Fruit fly (Drosophila melanogaster) whole organism, pupa: ENCODE measurements around the gene Ube3a.
A peak's percentile ranks its signal among the peaks of the same experiment; 100 is the strongest.

Experiments
- CG10348 ChIP-seq: fragments of 200-800 bp; sonication (Bioruptor generic); IDR thresholded peaks from 2 replicates; pipeline ENCODE4 v1.3.6; 2022; ENCODE audit warnings: missing biosample characterization, missing genetic modification characterization
- CG12605 ChIP-seq: fragments of 200-800 bp; sonication (Bioruptor generic); IDR thresholded peaks from 2 replicates; pipeline ENCODE4 v1.3.6; 2022; ENCODE audit warnings: missing biosample characterization, missing genetic modification characterization
- CG13204 ChIP-seq: fragments of 200-800 bp; sonication (Bioruptor generic); optimal IDR thresholded peaks from 2 replicates; lab custom pipeline; 2018; ENCODE audit warnings: missing biosample characterization, mild to moderate bottlenecking, missing genetic modification characterization, moderate library complexity
- CG14655 ChIP-seq: fragments of 200-800 bp; sonication (Bioruptor generic); optimal IDR thresholded peaks from 3 replicates; lab custom pipeline; 2017; ENCODE audit warnings: mild to moderate bottlenecking, missing biosample characterization, missing genetic modification reagents, missing genetic modification characterization
- CG15710 ChIP-seq: fragments of 200-800 bp; sonication (Bioruptor generic); optimal IDR thresholded peaks from 2 replicates; lab custom pipeline; 2018; ENCODE audit warnings: missing biosample characterization, mild to moderate bottlenecking, missing genetic modification characterization, moderate library complexity
- CG17806 ChIP-seq: fragments of 200-800 bp; sonication (Bioruptor generic); optimal IDR thresholded peaks from 2 replicates; lab custom pipeline; 2018; ENCODE audit warnings: missing biosample characterization, mild to moderate bottlenecking, missing genetic modification characterization, moderate library complexity
- CG32121 ChIP-seq: fragments of 200-800 bp; sonication (Bioruptor generic); IDR thresholded peaks from 2 replicates; pipeline ENCODE4 v1.3.6; 2022; ENCODE audit warnings: missing biosample characterization, missing genetic modification characterization
- CG34367 ChIP-seq: fragments of 200-800 bp; sonication (Bioruptor generic); optimal IDR thresholded peaks from 2 replicates; lab custom pipeline; 2018; ENCODE audit warnings: missing biosample characterization, mild to moderate bottlenecking, missing genetic modification characterization
- CG4496 ChIP-seq: fragments of 200-800 bp; sonication (Bioruptor generic); IDR thresholded peaks from 3 replicates; pipeline ENCODE4 v1.3.6; 2022; ENCODE audit warnings: missing biosample characterization, missing genetic modification characterization
- CG8159 ChIP-seq: fragments of 200-800 bp; sonication (Bioruptor generic); optimal IDR thresholded peaks from 3 replicates; lab custom pipeline; 2018; ENCODE audit warnings: missing biosample characterization, mild to moderate bottlenecking, missing genetic modification characterization, moderate library complexity
- CG8301 ChIP-seq: fragments of 200-800 bp; sonication (Bioruptor generic); optimal IDR thresholded peaks from 2 replicates; lab custom pipeline; 2018; ENCODE audit warnings: missing biosample characterization, mild to moderate bottlenecking, missing genetic modification characterization
- CG9948 ChIP-seq: fragments of 200-800 bp; sonication (Bioruptor generic); optimal IDR thresholded peaks from 2 replicates; lab custom pipeline; 2018; ENCODE audit warnings: missing biosample characterization, mild to moderate bottlenecking, missing genetic modification characterization, moderate library complexity
- D1 ChIP-seq: fragments of 200-800 bp; sonication (Bioruptor generic); optimal IDR thresholded peaks from 2 replicates; lab custom pipeline; 2018; ENCODE audit warnings: missing biosample characterization, mild to moderate bottlenecking, missing genetic modification characterization, moderate library complexity
- EcR ChIP-seq: fragments of 200-800 bp; sonication (Bioruptor generic); optimal IDR thresholded peaks from 3 replicates; lab custom pipeline; 2019; ENCODE audit warnings: missing biosample characterization, missing genetic modification characterization, mild to moderate bottlenecking, moderate library complexity, missing genetic modification reagents
- Ets98B ChIP-seq: fragments of 200-800 bp; sonication (Bioruptor generic); IDR thresholded peaks from 2 replicates; pipeline ENCODE4 v1.3.6; 2022; ENCODE audit warnings: missing biosample characterization, missing genetic modification characterization
- Pif1A ChIP-seq: fragments of 200-800 bp; sonication (Bioruptor generic); optimal IDR thresholded peaks from 3 replicates; lab custom pipeline; 2016; ENCODE audit warnings: missing biosample characterization, missing genetic modification characterization
- Pif1B ChIP-seq: fragments of 200-800 bp; sonication (Bioruptor generic); optimal IDR thresholded peaks from 3 replicates; lab custom pipeline; 2016; ENCODE audit warnings: missing biosample characterization, missing genetic modification characterization
- Snoo ChIP-seq: fragments of 200-800 bp; sonication (Bioruptor generic); optimal IDR thresholded peaks from 3 replicates; lab custom pipeline; 2017; ENCODE audit warnings: missing biosample characterization, mild to moderate bottlenecking, missing genetic modification characterization, inconsistent platforms
- fd96Ca ChIP-seq: fragments of 200-800 bp; sonication (Bioruptor generic); IDR thresholded peaks from 3 replicates; pipeline ENCODE4 v1.3.6; 2022; ENCODE audit warnings: missing biosample characterization, missing genetic modification characterization
- gl ChIP-seq: fragments of 200-800 bp; sonication (Bioruptor generic); optimal IDR thresholded peaks from 2 replicates; lab custom pipeline; 2018; ENCODE audit warnings: missing biosample characterization, mild to moderate bottlenecking, missing genetic modification characterization
- rn ChIP-seq: fragments of 200-800 bp; sonication (Bioruptor generic); IDR thresholded peaks from 2 replicates; pipeline ENCODE4 v1.3.6; 2022; ENCODE audit warnings: missing biosample characterization, missing genetic modification characterization

Ube3a gene

dm6 chr3L:11216219-11216618 lies 5.8 kb upstream of the Ube3a start:
- TF ChIP-seq CG8301 (no peak), fd96Ca (GFP tag; lab: Robert Waterston, UW) (no peak), gl (no peak), CG8159 (tag; lab: Kevin White, UChicago) (no peak), EcR (GFP tag; lab: Kevin White, UChicago) (no peak), CG13204 (no peak), CG15710 (tag; lab: Kevin White, UChicago) (no peak), Snoo (no peak), CG12605 (GFP tag; lab: Robert Waterston, UW) (no peak)
- TF ChIP-seq, all 21 proteins: peak for 0

dm6 chr3L:11215244-11216121 lies 5.1 kb upstream of the Ube3a start:
- TF ChIP-seq CG4496 (GFP tag; lab: Robert Waterston, UW) (peak; percentile 98), CG32121 (GFP tag; lab: Robert Waterston, UW) (peak; percentile 97), Snoo (peak; percentile 90), CG17806 (tag; lab: Kevin White, UChicago) (peak; percentile 83), CG8159 (tag; lab: Kevin White, UChicago) (peak; percentile 91), CG8301 (peak; percentile 91), CG34367 (peak; percentile 82), D1 (peak; percentile 41), rn (GFP tag; lab: Robert Waterston, UW) (peak; percentile 88), Pif1A (GFP tag; lab: Kevin White, UChicago) (peak; percentile 97), Pif1B (GFP tag; lab: Kevin White, UChicago) (peak; percentile 93), CG9948 (tag; lab: Kevin White, UChicago) (peak; percentile 79), gl (peak; percentile 60), Ets98B (peak; percentile 98), CG13204 (peak; percentile 10), fd96Ca (GFP tag; lab: Robert Waterston, UW) (peak; percentile 98), CG12605 (GFP tag; lab: Robert Waterston, UW) (peak; percentile 97), CG15710 (tag; lab: Kevin White, UChicago) (peak; percentile 90), CG14655 (peak; percentile 91), CG10348 (peak; percentile 25; the same call in 1 of the 2 replicates), EcR (GFP tag; lab: Kevin White, UChicago) (peak; percentile 73)

dm6 chr3L:11214406-11215243 lies 4.2 kb upstream of the Ube3a start, which contains the start of gene CG42671:
Gene CG42671 (plus strand): TSS chr3L:11214505.
- TF ChIP-seq fd96Ca (GFP tag; lab: Robert Waterston, UW) (no peak; the same call in 2 of the 3 replicates), CG10348 (no peak), EcR (GFP tag; lab: Kevin White, UChicago) (no peak), CG13204 (no peak), CG9948 (tag; lab: Kevin White, UChicago) (no peak), CG17806 (tag; lab: Kevin White, UChicago) (no peak), CG15710 (tag; lab: Kevin White, UChicago) (peak; percentile 20), Snoo (no peak), Ets98B (peak; percentile 10; the same call in 1 of the 2 replicates), CG8301 (peak; percentile 9), Pif1B (GFP tag; lab: Kevin White, UChicago) (peak; percentile 14), CG4496 (GFP tag; lab: Robert Waterston, UW) (no peak), gl (peak; percentile 55), rn (GFP tag; lab: Robert Waterston, UW) (no peak), CG32121 (GFP tag; lab: Robert Waterston, UW) (no peak; the same call in 1 of the 2 replicates), CG8159 (tag; lab: Kevin White, UChicago) (no peak), CG12605 (GFP tag; lab: Robert Waterston, UW) (no peak), CG14655 (no peak), CG34367 (peak; percentile 17), D1 (peak; percentile 74), Pif1A (GFP tag; lab: Kevin White, UChicago) (peak; percentile 20)

- TF ChIP-seq CG4496 (GFP tag; lab: Robert Waterston, UW): 0 out of 3 replicates have a peak, but pooled peaks have one; percentile 9
- peak; percentile 35 for TF ChIP-seq gl
- no peak for TF ChIP-seq CG12605 (GFP tag; lab: Robert Waterston, UW)
- no peak for TF ChIP-seq Ets98B
- TF ChIP-seq CG9948 (tag; lab: Kevin White, UChicago): no peak
- TF ChIP-seq CG32121 (GFP tag; lab: Robert Waterston, UW): no peak
- no peak for TF ChIP-seq D1
- no peak for TF ChIP-seq fd96Ca (GFP tag; lab: Robert Waterston, UW)
- TF ChIP-seq CG17806 (tag; lab: Kevin White, UChicago): no peak
- peak; percentile 28 for TF ChIP-seq CG13204
- no peak for TF ChIP-seq CG10348
- no peak for TF ChIP-seq CG14655
- no peak for TF ChIP-seq CG8301
- peak; percentile 15 for TF ChIP-seq Pif1A (GFP tag; lab: Kevin White, UChicago)
- TF ChIP-seq CG15710 (tag; lab: Kevin White, UChicago): no peak
- peak; percentile 10 for TF ChIP-seq CG34367
These were observed 3.3 kb upstream of the Ube3a start for dm6 chr3L:11213643-11214042.
